Worm (Caenorhabditis elegans) whole organism, L4 larva: Measurements from ENCODE around the gene frpr-9.

ENCODE experiments used
- F10B5.3 ChIP-seq: sonication (generic microtip); optimal IDR thresholded peaks from 2 replicates; lab custom pipeline; 2016; ENCODE audit warnings: mild to moderate bottlenecking, missing genetic modification characterization, missing compliant biosample characterization
- F49E8.2 ChIP-seq: sonication (generic microtip); optimal IDR thresholded peaks from 2 replicates; lab custom pipeline; 2016; ENCODE audit warnings: missing compliant biosample characterization, mild to moderate bottlenecking, missing genetic modification characterization, borderline replicate concordance
- T20F7.1 ChIP-seq: fragments of 200-800 bp; sonication (Bioruptor generic); optimal IDR thresholded peaks from 2 replicates; lab custom pipeline; 2018; ENCODE audit warnings: mild to moderate bottlenecking, missing genetic modification characterization, missing compliant biosample characterization
- Y5F2A.4 ChIP-seq: fragments of 200-800 bp; sonication (Bioruptor generic); optimal IDR thresholded peaks from 2 replicates; lab custom pipeline; 2018; ENCODE audit warnings: mild to moderate bottlenecking, missing genetic modification characterization, missing compliant biosample characterization
- ZK337.2 ChIP-seq: fragments of 200-800 bp; sonication (Bioruptor generic); IDR thresholded peaks from 2 replicates; pipeline ENCODE4 v1.3.6; 2022; ENCODE audit warnings: missing genetic modification reagents, missing genetic modification characterization, missing compliant biosample characterization
- ZK546.5 ChIP-seq, 2 experiments: sonication (generic microtip); optimal IDR thresholded peaks; 2 replicates each; lab custom pipeline; 2017; ENCODE audit warnings: missing biosample characterization in 2 of 2, missing genetic modification characterization in 2 of 2
- aha-1 ChIP-seq: fragments of 150-350 bp; peaks from one replicate; lab custom pipeline; 2014; ENCODE audit warnings: missing biosample characterization, missing genetic modification characterization
- ceh-62 ChIP-seq: sonication (generic microtip); optimal IDR thresholded peaks from 2 replicates; lab custom pipeline; 2017; ENCODE audit warnings: missing biosample characterization, missing genetic modification characterization
- daf-16 ChIP-seq, 3 experiments: sonication (generic microtip); optimal IDR thresholded peaks; 2 replicates each; lab custom pipeline; 2016 to 2017; ENCODE audit warnings: missing genetic modification characterization in 3 of 3, missing genetic modification reagents in 3 of 3, mild to moderate bottlenecking in 2 of 3, missing compliant biosample characterization in 2 of 3, missing biosample characterization in 1 of 3, moderate library complexity in 1 of 3
- dmd-9 ChIP-seq: fragments of 200-800 bp; sonication (Bioruptor generic); IDR thresholded peaks from 2 replicates; pipeline ENCODE4 v1.3.6; 2022; ENCODE audit warnings: missing genetic modification reagents, missing genetic modification characterization, missing compliant biosample characterization
- dpl-1 ChIP-seq: fragments of 150-350 bp; optimal IDR thresholded peaks from 2 replicates; lab custom pipeline; 2014; ENCODE audit warnings: missing biosample characterization, missing genetic modification reagents, missing genetic modification characterization
- duxl-1 ChIP-seq: sonication (generic microtip); optimal IDR thresholded peaks from 2 replicates; lab custom pipeline; 2016; ENCODE audit warnings: mild to moderate bottlenecking, missing genetic modification characterization, moderate library complexity, missing compliant biosample characterization; ENCODE audit not compliant: poor library complexity
- dve-1 ChIP-seq: sonication (generic microtip); optimal IDR thresholded peaks from 2 replicates; lab custom pipeline; 2017; ENCODE audit warnings: antibody characterized with exemption, mild to moderate bottlenecking, missing genetic modification characterization, missing compliant biosample characterization; ENCODE audit not compliant: insufficient read depth
- hif-1 ChIP-seq, 2 experiments: sonication (generic microtip); optimal IDR thresholded peaks; 2 replicates each; lab custom pipeline; 2016 to 2017; ENCODE audit warnings: missing compliant biosample characterization in 2 of 2, missing genetic modification characterization in 2 of 2, missing genetic modification reagents in 2 of 2, missing genotype in 2 of 2, mild to moderate bottlenecking in 1 of 2
- hlh-11 ChIP-seq: fragments of 200-800 bp; sonication (Bioruptor generic); optimal IDR thresholded peaks from 2 replicates; lab custom pipeline; 2018; ENCODE audit warnings: mild to moderate bottlenecking, missing genetic modification characterization, missing compliant biosample characterization
- hlh-30 ChIP-seq: sonication (generic microtip); optimal IDR thresholded peaks from 2 replicates; lab custom pipeline; 2017; ENCODE audit warnings: antibody characterized with exemption, mild to moderate bottlenecking, missing genetic modification characterization, missing compliant biosample characterization; ENCODE audit not compliant: insufficient read depth
- lin-38 ChIP-seq: fragments of 200-800 bp; sonication (Bioruptor generic); IDR thresholded peaks from 2 replicates; pipeline ENCODE4 v1.3.6; 2022; ENCODE audit warnings: missing genetic modification reagents, missing genetic modification characterization, missing compliant biosample characterization
- lir-3 ChIP-seq: sonication (generic microtip); optimal IDR thresholded peaks from 2 replicates; lab custom pipeline; 2016; ENCODE audit warnings: mild to moderate bottlenecking, missing genetic modification characterization, missing compliant biosample characterization
- lsy-2 ChIP-seq, 2 experiments: fragments of 150-350 bp in 1 of 2; sonication (generic microtip) in 1 of 2; optimal IDR thresholded peaks; 2 replicates each; lab custom pipeline; 2014 to 2017; ENCODE audit warnings: missing biosample characterization in 2 of 2, missing genetic modification characterization in 2 of 2
- madf-9 ChIP-seq: fragments of 200-800 bp; sonication (Bioruptor generic); conservative IDR thresholded peaks from 2 replicates; pipeline ENCODE4 v1.3.6; 2022; ENCODE audit warnings: missing genetic modification reagents, missing genetic modification characterization, missing compliant biosample characterization
- mep-1 ChIP-seq: fragments of 150-350 bp; sonication (generic microtip); optimal IDR thresholded peaks from 3 replicates; lab custom pipeline; 2014; ENCODE audit warnings: missing biosample characterization, missing genetic modification characterization
- mes-2 ChIP-seq: sonication (generic microtip); optimal IDR thresholded peaks from 2 replicates; lab custom pipeline; 2016; ENCODE audit warnings: missing genotype, mild to moderate bottlenecking, missing genetic modification characterization, missing compliant biosample characterization; ENCODE audit not compliant: poor library complexity, severe bottlenecking
- mxl-3 ChIP-seq: fragments of 200-800 bp; sonication (Bioruptor generic); optimal IDR thresholded peaks from 2 replicates; lab custom pipeline; 2018; ENCODE audit warnings: mild to moderate bottlenecking, missing genetic modification characterization, missing compliant biosample characterization
- nhr-28 ChIP-seq: fragments of 150-350 bp; optimal IDR thresholded peaks from 2 replicates; lab custom pipeline; 2014; ENCODE audit warnings: missing biosample characterization, missing genetic modification characterization
- nhr-48 ChIP-seq: sonication (generic microtip); optimal IDR thresholded peaks from 2 replicates; lab custom pipeline; 2016; ENCODE audit warnings: mild to moderate bottlenecking, missing genetic modification characterization, missing compliant biosample characterization
- nhr-6 ChIP-seq: fragments of 150-350 bp; optimal IDR thresholded peaks from 2 replicates; lab custom pipeline; 2014; ENCODE audit warnings: missing biosample characterization, missing genetic modification characterization
- pqm-1 ChIP-seq: sonication (generic microtip); optimal IDR thresholded peaks from 2 replicates; lab custom pipeline; 2017; ENCODE audit warnings: missing biosample characterization, missing genetic modification characterization
- rbr-2 ChIP-seq: sonication (generic microtip); optimal IDR thresholded peaks from 2 replicates; lab custom pipeline; 2016; ENCODE audit warnings: missing genotype, missing genetic modification characterization, missing compliant biosample characterization
- saeg-2 ChIP-seq: fragments of 200-800 bp; sonication (Bioruptor generic); IDR thresholded peaks from 2 replicates; pipeline ENCODE4 v1.3.6; 2022; ENCODE audit warnings: missing genetic modification reagents, missing genetic modification characterization, missing compliant biosample characterization
- set-16 ChIP-seq: fragments of 200-800 bp; sonication (Bioruptor generic); IDR thresholded peaks from 2 replicates; pipeline ENCODE4 v1.3.6; 2022; ENCODE audit warnings: missing genetic modification reagents, missing genetic modification characterization, missing compliant biosample characterization
- spr-1 ChIP-seq: sonication (generic microtip); optimal IDR thresholded peaks from 2 replicates; lab custom pipeline; 2016; ENCODE audit warnings: mild to moderate bottlenecking, missing genetic modification characterization, missing compliant biosample characterization
- unc-130 ChIP-seq: sonication (generic microtip); optimal IDR thresholded peaks from 2 replicates; lab custom pipeline; 2016; ENCODE audit warnings: missing genetic modification reagents, missing genetic modification characterization, missing compliant biosample characterization
- unc-62 ChIP-seq, 3 experiments: fragments of 150-350 bp in 1 of 3; sonication (generic microtip); optimal IDR thresholded peaks in 2 of 3; peaks in 1 of 3; 1 replicate in 1 of 3; 2 replicates in 2 of 3; lab custom pipeline; 2014 to 2017; ENCODE audit warnings: missing biosample characterization in 3 of 3, missing genetic modification characterization in 3 of 3, missing genetic modification reagents in 3 of 3, missing genotype in 1 of 3
- zfp-3 ChIP-seq: fragments of 200-800 bp; sonication (Bioruptor generic); conservative IDR thresholded peaks from 2 replicates; pipeline ENCODE4 v1.3.6; 2022; ENCODE audit warnings: missing genetic modification reagents, missing genetic modification characterization, missing compliant biosample characterization
- ztf-11 ChIP-seq: fragments of 150-350 bp; optimal IDR thresholded peaks from 2 replicates; lab custom pipeline; 2014; ENCODE audit warnings: missing biosample characterization, missing genetic modification characterization

The frpr-9 gene

ce11 chrV:11016846-11017553, 25.1 kb downstream of the frpr-9 start:
- peak; percentile 69 for TF ChIP-seq nhr-28 (tag; lab: Kevin White, UChicago)
- TF ChIP-seq daf-16 (GFP tag; optimal IDR thresholded peaks at IDR 0.05; lab: Kevin White, UChicago): no peak
- no peak for TF ChIP-seq daf-16 (tag; optimal IDR thresholded peaks at IDR 0.05; lab: Kevin White, UChicago)

ce11 chrV:11022817-11023216, 30.9 kb downstream of the frpr-9 start, which contains the start of the genes C13G3.12 and hot-6:
Gene C13G3.12, minus strand, starts transcription at chrV:11022917.
Gene hot-6, minus strand, starts transcription at chrV:11022937.
- TF ChIP-seq aha-1: peak; percentile 86
- no peak for TF ChIP-seq F10B5.3 (tag; lab: Kevin White, UChicago)

ce11 chrV:11027740-11028139, 35.9 kb downstream of the frpr-9 start:
- TF ChIP-seq aha-1 (peak; percentile 92), saeg-2 (GFP tag; lab: Robert Waterston, UW) (no peak), unc-62 (GFP tag; optimal IDR thresholded peaks at IDR 0.05 in 1 of 2; lab: Kevin White, UChicago) (peak in 1 of 2 experiments; percentile 60), unc-62 (tag; optimal IDR thresholded peaks at IDR 0.05; lab: Kevin White, UChicago) (no peak)

ce11 chrV:11029309-11029708, 37.4 kb downstream of the frpr-9 start:
- TF ChIP-seq lsy-2 (tag; optimal IDR thresholded peaks at IDR 0.05; lab: Kevin White, UChicago) (peak in 1 of 2 experiments; percentile 70), lin-38 (GFP tag; lab: Robert Waterston, UW) (peak; percentile 69), F49E8.2 (tag; lab: Kevin White, UChicago) (peak; percentile 27), hif-1 (tag; optimal IDR thresholded peaks at IDR 0.05; lab: Kevin White, UChicago) (peak in 1 of 2 experiments; percentile 82), zfp-3 (GFP tag; lab: Robert Waterston, UW) (0 out of 2 replicates have a peak, but pooled peaks have one; percentile 49), mep-1 (tag; lab: Kevin White, UChicago) (peak; percentile 24), saeg-2 (GFP tag; lab: Robert Waterston, UW) (no peak), lir-3 (tag; lab: Kevin White, UChicago) (no peak), nhr-6 (tag; lab: Kevin White, UChicago) (peak; percentile 46), ZK546.5 (tag; optimal IDR thresholded peaks at IDR 0.05; lab: Kevin White, UChicago) (no peak), T20F7.1 (GFP tag; lab: Kevin White, UChicago) (peak; percentile 42), nhr-48 (tag; lab: Kevin White, UChicago) (no peak), duxl-1 (tag; lab: Kevin White, UChicago) (peak; percentile 68), daf-16 (GFP tag; optimal IDR thresholded peaks at IDR 0.05; lab: Kevin White, UChicago) (no peak), daf-16 (tag; optimal IDR thresholded peaks at IDR 0.05; lab: Kevin White, UChicago) (peak; percentile 29), spr-1 (tag; lab: Kevin White, UChicago) (peak; percentile 41), nhr-28 (tag; lab: Kevin White, UChicago) (peak; percentile 33), ztf-11 (tag; lab: Kevin White, UChicago) (no peak), mes-2 (tag; lab: Kevin White, UChicago) (peak; percentile 97), rbr-2 (tag; lab: Kevin White, UChicago) (peak; percentile 39), hlh-11 (peak; percentile 2), set-16 (GFP tag; lab: Robert Waterston, UW) (no peak), dpl-1 (GFP tag; lab: Kevin White, UChicago) (peak; percentile 95), mxl-3 (GFP tag; lab: Kevin White, UChicago) (peak; percentile 6), madf-9 (0 out of 2 replicates have a peak, but pooled peaks have one; percentile 17), Y5F2A.4 (GFP tag; lab: Kevin White, UChicago) (no peak), pqm-1 (no peak), ceh-62 (no peak), hlh-30 (tag; lab: Kevin White, UChicago) (peak; percentile 14), dve-1 (tag; lab: Kevin White, UChicago) (peak; percentile 42), ZK337.2 (0 out of 2 replicates have a peak, but pooled peaks have one; percentile 53), unc-130 (GFP tag; lab: Kevin White, UChicago) (peak; percentile 88), dmd-9 (peak; percentile 69)
